Fruit fly (Drosophila melanogaster) whole organism, embryonic: ENCODE data around the gene IM33.

Experiments used
- Atf-2 ChIP-seq: fragments of 200-800 bp; sonication (Bioruptor generic); optimal IDR thresholded peaks from 2 replicates; lab custom pipeline; 2016; ENCODE audit warnings: missing biosample characterization, missing genetic modification characterization
- CG1024 ChIP-seq: fragments of 200-800 bp; sonication (Bioruptor generic); IDR thresholded peaks from 2 replicates; pipeline ENCODE4 v1.3.6; 2022; ENCODE audit warnings: missing biosample characterization, missing genetic modification characterization
- CG10565 ChIP-seq: fragments of 200-800 bp; sonication (Bioruptor generic); optimal IDR thresholded peaks from 3 replicates; lab custom pipeline; 2016; ENCODE audit warnings: missing biosample characterization, mild to moderate bottlenecking, missing genetic modification characterization
- CG11695 ChIP-seq: fragments of 200-800 bp; sonication (Bioruptor generic); IDR thresholded peaks from 3 replicates; pipeline ENCODE4 v1.3.6; 2022; ENCODE audit warnings: missing biosample characterization, missing genetic modification characterization
- CG12659 ChIP-seq: fragments of 200-800 bp; sonication (Bioruptor generic); optimal IDR thresholded peaks from 3 replicates; lab custom pipeline; 2017; ENCODE audit warnings: mild to moderate bottlenecking, missing biosample characterization, missing genetic modification reagents, missing genetic modification characterization
- CG15269 ChIP-seq: fragments of 200-800 bp; sonication (Bioruptor generic); optimal IDR thresholded peaks from 2 replicates; lab custom pipeline; 2018; ENCODE audit warnings: missing biosample characterization, mild to moderate bottlenecking, missing genetic modification characterization, moderate library complexity
- CG15696 ChIP-seq: fragments of 200-800 bp; sonication (Bioruptor generic); optimal IDR thresholded peaks from 2 replicates; lab custom pipeline; 2019; ENCODE audit warnings: missing biosample characterization, mild to moderate bottlenecking, missing genetic modification characterization, moderate library complexity
- CG18764 ChIP-seq: fragments of 200-800 bp; sonication (Bioruptor generic); optimal IDR thresholded peaks from 3 replicates; lab custom pipeline; 2016; ENCODE audit warnings: missing biosample characterization, missing genetic modification characterization
- CG2199 ChIP-seq: fragments of 200-800 bp; sonication (Bioruptor generic); IDR thresholded peaks from 3 replicates; pipeline ENCODE4 v1.3.6; 2022; ENCODE audit warnings: missing biosample characterization, missing genetic modification characterization
- CG30403 ChIP-seq: fragments of 200-800 bp; sonication (Bioruptor generic); optimal IDR thresholded peaks from 3 replicates; lab custom pipeline; 2016; ENCODE audit warnings: missing biosample characterization, missing genetic modification characterization
- CG31365 ChIP-seq: fragments of 200-800 bp; sonication (Bioruptor generic); optimal IDR thresholded peaks from 2 replicates; lab custom pipeline; 2018; ENCODE audit warnings: missing biosample characterization, mild to moderate bottlenecking, missing genetic modification characterization
- CG3838 ChIP-seq: fragments of 200-800 bp; sonication (Bioruptor generic); optimal IDR thresholded peaks from 3 replicates; lab custom pipeline; 2016; ENCODE audit warnings: missing biosample characterization, missing genetic modification characterization
- CG4328 ChIP-seq: fragments of 200-800 bp; sonication (Bioruptor generic); optimal IDR thresholded peaks from 3 replicates; lab custom pipeline; 2017; ENCODE audit warnings: missing biosample characterization, missing genetic modification reagents, missing genetic modification characterization
- CG4360 ChIP-seq: fragments of 200-800 bp; sonication (Bioruptor generic); IDR thresholded peaks from 2 replicates; pipeline ENCODE4 v1.3.6; 2022; ENCODE audit warnings: missing biosample characterization, missing genetic modification characterization
- CG4404 ChIP-seq: fragments of 200-800 bp; sonication (Bioruptor generic); IDR thresholded peaks from 2 replicates; pipeline ENCODE4 v1.3.6; 2022; ENCODE audit warnings: missing biosample characterization, missing genetic modification characterization
- CG4707 ChIP-seq: fragments of 200-800 bp; sonication (Bioruptor generic); optimal IDR thresholded peaks from 2 replicates; lab custom pipeline; 2018; ENCODE audit warnings: missing biosample characterization, mild to moderate bottlenecking, missing genetic modification characterization, moderate library complexity
- CG4730 ChIP-seq: fragments of 200-800 bp; sonication (Bioruptor generic); IDR thresholded peaks from 2 replicates; pipeline ENCODE4 v1.3.6; 2022; ENCODE audit warnings: missing biosample characterization, missing genetic modification characterization
- CG4820 ChIP-seq: fragments of 200-800 bp; sonication (Bioruptor generic); optimal IDR thresholded peaks from 3 replicates; lab custom pipeline; 2016; ENCODE audit warnings: missing biosample characterization, missing genetic modification characterization
- CG4854 ChIP-seq: fragments of 200-800 bp; sonication (Bioruptor generic); optimal IDR thresholded peaks from 2 replicates; lab custom pipeline; 2016; ENCODE audit warnings: missing biosample characterization, missing genetic modification characterization, inconsistent platforms
- CG6654 ChIP-seq: fragments of 200-800 bp; sonication (Bioruptor generic); optimal IDR thresholded peaks from 2 replicates; lab custom pipeline; 2017; ENCODE audit warnings: missing biosample characterization, mild to moderate bottlenecking, missing genetic modification characterization
- CG6791 ChIP-seq: fragments of 200-800 bp; sonication (Bioruptor generic); IDR thresholded peaks from 3 replicates; pipeline ENCODE4 v1.3.6; 2022; ENCODE audit warnings: missing biosample characterization, missing genetic modification characterization; ENCODE audit not compliant: partially characterized antibody
- CG8359 ChIP-seq: fragments of 200-800 bp; sonication (Bioruptor generic); optimal IDR thresholded peaks from 2 replicates; lab custom pipeline; 2017; ENCODE audit warnings: missing biosample characterization, mild to moderate bottlenecking, missing genetic modification characterization, borderline replicate concordance
- CG9609 ChIP-seq: fragments of 200-800 bp; sonication (Bioruptor generic); optimal IDR thresholded peaks from 3 replicates; lab custom pipeline; 2016; ENCODE audit warnings: missing biosample characterization, missing genetic modification characterization
- CkIIα-i1 ChIP-seq: fragments of 200-800 bp; sonication (Bioruptor generic); IDR thresholded peaks from 2 replicates; pipeline ENCODE4 v1.3.6; 2022; ENCODE audit warnings: missing biosample characterization, missing genetic modification characterization
- D19A ChIP-seq: fragments of 200-800 bp; optimal IDR thresholded peaks from 3 replicates; lab custom pipeline; 2019; ENCODE audit warnings: missing biosample characterization, mild to moderate bottlenecking, missing genetic modification characterization, moderate library complexity
- Deaf1 ChIP-seq: fragments of 200-800 bp; optimal IDR thresholded peaks from 3 replicates; lab custom pipeline; 2019; ENCODE audit warnings: missing biosample characterization, mild to moderate bottlenecking, missing genetic modification characterization, moderate library complexity
- Fer1 ChIP-seq: fragments of 200-800 bp; sonication (Bioruptor generic); optimal IDR thresholded peaks from 2 replicates; lab custom pipeline; 2017; ENCODE audit warnings: missing biosample characterization, mild to moderate bottlenecking, missing genetic modification characterization
- Fer3 ChIP-seq: fragments of 200-800 bp; sonication (Bioruptor generic); optimal IDR thresholded peaks from 2 replicates; lab custom pipeline; 2018; ENCODE audit warnings: missing biosample characterization, mild to moderate bottlenecking, missing genetic modification characterization, moderate library complexity
- H15 ChIP-seq: fragments of 200-800 bp; sonication (Bioruptor generic); IDR thresholded peaks from 3 replicates; pipeline ENCODE4 v1.3.6; 2022; ENCODE audit warnings: missing biosample characterization, missing genetic modification characterization
- Hand ChIP-seq: fragments of 200-800 bp; sonication (Bioruptor generic); optimal IDR thresholded peaks from 2 replicates; lab custom pipeline; 2017; ENCODE audit warnings: mild to moderate bottlenecking, missing biosample characterization, missing genetic modification reagents, missing genetic modification characterization
- HmgD ChIP-seq: fragments of 200-800 bp; sonication (Bioruptor generic); optimal IDR thresholded peaks from 3 replicates; lab custom pipeline; 2016; ENCODE audit warnings: missing biosample characterization, missing genetic modification characterization
- Hr51 ChIP-seq, 2 experiments: fragments of 200-800 bp; sonication (Bioruptor generic); optimal IDR thresholded peaks; 2 replicates in 1 of 2; 3 replicates in 1 of 2; lab custom pipeline; 2016 to 2018; ENCODE audit warnings: missing biosample characterization in 2 of 2, missing genetic modification characterization in 2 of 2, mild to moderate bottlenecking in 1 of 2, moderate library complexity in 1 of 2
- Lim3 ChIP-seq: fragments of 200-800 bp; sonication (Bioruptor generic); IDR thresholded peaks from 2 replicates; pipeline ENCODE4 v1.3.6; 2022; ENCODE audit warnings: missing biosample characterization, missing genetic modification characterization
- ap ChIP-seq: fragments of 200-800 bp; sonication (Bioruptor generic); IDR thresholded peaks from 2 replicates; pipeline ENCODE4 v1.3.6; 2022; ENCODE audit warnings: missing biosample characterization, missing genetic modification characterization
- br ChIP-seq: fragments of >200 bp; optimal IDR thresholded peaks from 2 replicates; lab custom pipeline; 2017
- chm ChIP-seq: fragments of 200-800 bp; sonication (Bioruptor generic); IDR thresholded peaks from 2 replicates; pipeline ENCODE4 v1.3.6; 2022; ENCODE audit warnings: missing biosample characterization, missing genetic modification characterization
- fu2 ChIP-seq: fragments of 200-800 bp; sonication (Bioruptor generic); optimal IDR thresholded peaks from 2 replicates; lab custom pipeline; 2016; ENCODE audit warnings: missing biosample characterization, missing genetic modification characterization
- gcm2 ChIP-seq: fragments of 200-800 bp; sonication (Bioruptor generic); optimal IDR thresholded peaks from 2 replicates; lab custom pipeline; 2016; ENCODE audit warnings: missing biosample characterization, missing genetic modification characterization
- gfzf ChIP-seq: fragments of 200-800 bp; sonication (Bioruptor generic); optimal IDR thresholded peaks from 2 replicates; lab custom pipeline; 2016; ENCODE audit warnings: missing biosample characterization, mild to moderate bottlenecking, missing genetic modification characterization, moderate library complexity
- gsb-n ChIP-seq: fragments of 200-800 bp; sonication (Bioruptor generic); optimal IDR thresholded peaks from 3 replicates; lab custom pipeline; 2018; ENCODE audit warnings: missing biosample characterization, mild to moderate bottlenecking, missing genetic modification characterization
- luna ChIP-seq: fragments of 200-800 bp; sonication (Bioruptor generic); optimal IDR thresholded peaks from 2 replicates; lab custom pipeline; 2016; ENCODE audit warnings: missing biosample characterization, missing genetic modification characterization
- phol ChIP-seq: fragments of 200-800 bp; sonication (Bioruptor generic); optimal IDR thresholded peaks from 3 replicates; lab custom pipeline; 2018; ENCODE audit warnings: missing biosample characterization, mild to moderate bottlenecking, missing genetic modification characterization, moderate library complexity
- prd ChIP-seq, 3 experiments: fragments of >200 bp in 2 of 3; fragments of 200-800 bp in 1 of 3; sonication (Bioruptor generic) in 1 of 3; optimal IDR thresholded peaks in 2 of 3; IDR thresholded peaks in 1 of 3; 2 replicates in 2 of 3; 3 replicates in 1 of 3; pipeline versions ENCODE4 v1.3.6 to Lab custom; 2017 to 2022; ENCODE audit warnings: missing biosample characterization in 1 of 3, missing genetic modification characterization in 1 of 3
- ranshi ChIP-seq: fragments of 200-800 bp; sonication (Bioruptor generic); IDR thresholded peaks from 2 replicates; pipeline ENCODE4 v1.3.6; 2022; ENCODE audit warnings: missing biosample characterization, missing genetic modification characterization
- sc ChIP-seq, 3 experiments: fragments of >200 bp in 2 of 3; fragments of 200-800 bp in 1 of 3; sonication (Bioruptor generic) in 1 of 3; optimal IDR thresholded peaks; 2 replicates in 2 of 3; 3 replicates in 1 of 3; lab custom pipeline; 2017; ENCODE audit warnings: mild to moderate bottlenecking in 1 of 3, missing biosample characterization in 1 of 3, missing genetic modification characterization in 1 of 3, missing genetic modification reagents in 1 of 3
- sisA ChIP-seq: fragments of 200-800 bp; sonication (Bioruptor generic); IDR thresholded peaks from 2 replicates; pipeline ENCODE4 v1.3.6; 2022; ENCODE audit warnings: missing biosample characterization, missing genetic modification characterization
- sqz ChIP-seq: fragments of 200-800 bp; sonication (Bioruptor generic); optimal IDR thresholded peaks from 3 replicates; lab custom pipeline; 2018; ENCODE audit warnings: missing biosample characterization, mild to moderate bottlenecking, missing genetic modification characterization
- stc ChIP-seq: fragments of 200-800 bp; sonication (Bioruptor generic); IDR thresholded peaks from 2 replicates; pipeline ENCODE4 v1.3.6; 2022; ENCODE audit warnings: missing biosample characterization, missing genetic modification characterization
- vvl ChIP-seq: fragments of 200-800 bp; sonication (Bioruptor generic); IDR thresholded peaks from 2 replicates; pipeline ENCODE4 v1.3.6; 2022; ENCODE audit warnings: missing biosample characterization, missing genetic modification characterization
- zf30C ChIP-seq: fragments of 200-800 bp; sonication (Bioruptor generic); optimal IDR thresholded peaks from 3 replicates; lab custom pipeline; 2018; ENCODE audit warnings: missing biosample characterization, mild to moderate bottlenecking, missing genetic modification characterization
- zfh1 ChIP-seq: fragments of 200-800 bp; sonication (Bioruptor generic); IDR thresholded peaks from 3 replicates; pipeline ENCODE4 v1.3.6; 2022; ENCODE audit warnings: missing biosample characterization, missing genetic modification characterization

IM33 gene

dm6 chr2L:3705438-3705921 lies 9.0 kb upstream of the IM33 start, which contains the start of gene CG31778 (continued):
- TF ChIP-seq CG2199 (no peak), D19A (tag; lab: Kevin White, UChicago) (no peak), CG6791 (GFP tag; lab: Robert Waterston, UW) (no peak), Fer3 (no peak), ranshi (no peak), Deaf1 (tag; lab: Kevin White, UChicago) (no peak), Lim3 (GFP tag; lab: Robert Waterston, UW) (no peak), br (no peak), CG30403 (GFP tag; lab: Kevin White, UChicago) (no peak), CG15696 (tag; lab: Kevin White, UChicago) (no peak), CG10565 (GFP tag; lab: Kevin White, UChicago) (no peak), CG4730 (GFP tag; lab: Robert Waterston, UW) (no peak), Hand (GFP tag; lab: Kevin White, UChicago) (no peak), Hr51 (GFP tag; optimal IDR thresholded peaks at IDR 0.05; lab: Kevin White, UChicago) (peak in 1 of 2 experiments; percentile 4), Fer1 (GFP tag; lab: Kevin White, UChicago) (peak; percentile 22), gfzf (GFP tag; lab: Kevin White, UChicago) (no peak), zfh1 (no peak), CG15269 (tag; lab: Kevin White, UChicago) (peak; percentile 2), CG18764 (no peak), CG11695 (0 out of 3 replicates have a peak, but pooled peaks have one; percentile 43), sc (optimal IDR thresholded peaks at IDR 0.05; lab: Kevin White, UChicago) (no peak), sc (GFP tag; optimal IDR thresholded peaks at IDR 0.05; lab: Kevin White, UChicago) (no peak), CG31365 (no peak), CkIIα-i1 (GFP tag; lab: Robert Waterston, UW) (no peak), CG1024 (GFP tag; lab: Robert Waterston, UW) (no peak), gcm2 (GFP tag; lab: Kevin White, UChicago) (no peak), CG4854 (GFP tag; lab: Kevin White, UChicago) (no peak), sisA (GFP tag; lab: Robert Waterston, UW) (no peak), CG4328 (no peak), luna (GFP tag; lab: Kevin White, UChicago) (no peak), HmgD (GFP tag; lab: Kevin White, UChicago) (no peak), CG3838 (GFP tag; lab: Kevin White, UChicago) (no peak), CG4404 (GFP tag; lab: Robert Waterston, UW) (no peak), ap (GFP tag; lab: Robert Waterston, UW) (no peak), CG4707 (no peak), CG6654 (GFP tag; lab: Kevin White, UChicago) (no peak), CG9609 (GFP tag; lab: Kevin White, UChicago) (no peak), CG8359 (GFP tag; lab: Kevin White, UChicago) (no peak), stc (no peak), prd (optimal IDR thresholded peaks at IDR 0.05; lab: Kevin White, UChicago) (no peak), prd (GFP tag; IDR thresholded peaks at IDR 0.05; lab: Robert Waterston, UW) (0 out of 3 replicates have a peak, but pooled peaks have one; percentile 11), sqz (GFP tag; lab: Kevin White, UChicago) (no peak), fu2 (no peak), phol (no peak), CG4820 (no peak), gsb-n (tag; lab: Kevin White, UChicago) (no peak), CG12659 (no peak), Atf-2 (no peak), vvl (GFP tag; lab: Robert Waterston, UW) (no peak), chm (GFP tag; lab: Robert Waterston, UW) (no peak), CG4360 (GFP tag; lab: Robert Waterston, UW) (no peak), zf30C (GFP tag; lab: Kevin White, UChicago) (no peak), H15 (GFP tag; lab: Robert Waterston, UW) (no peak)
